Fruit fly (Drosophila melanogaster) S2 (cell line): ENCODE measurements around the gene RpL30.

Experiments
- CG8478 ChIP-seq: fragments of >200 bp; optimal IDR thresholded peaks from 2 replicates; lab custom pipeline; 2018
- CTCF ChIP-seq, 2 experiments: fragments of >200 bp; optimal IDR thresholded peaks; 2 replicates each; lab custom pipeline; 2018

- TF ChIP-seq CG8478 (lab: Kevin White, UChicago) (no peak), CTCF (optimal IDR thresholded peaks at IDR 0.05; lab: Kevin White, UChicago) (no peak)
Observed at dm6 chr2L:19033288-19033687, 24.2 kb upstream of the RpL30 start, which contains the start of gene hook.
